Fruit fly (Drosophila melanogaster): ENCODE data around the gene RpL13A.

Gene RpL13A

dm6 chr3R:5671795-5672657 lies 47.8 kb downstream of the RpL13A start:
- no peak for TF ChIP-seq noc (tag; optimal IDR thresholded peaks at IDR 0.05)

- peak; percentile 84 for TF ChIP-seq noc (tag; optimal IDR thresholded peaks at IDR 0.05)
Measured at dm6 chr3R:5672658-5673217, 48.5 kb downstream of the RpL13A start.

Measured in whole organism, larva.